Worm (Caenorhabditis elegans) whole organism, mixed stage, embryonic: ENCODE measurements around the gene cutl-19.

ENCODE experiments used
- ham-2 ChIP-seq: fragments of 200-800 bp; sonication (Bioruptor generic); optimal IDR thresholded peaks from 2 replicates; lab custom pipeline; 2018; ENCODE audit warnings: mild to moderate bottlenecking, missing genetic modification characterization, missing compliant biosample characterization
- nhr-28 ChIP-seq: fragments of 150-350 bp; optimal IDR thresholded peaks from 2 replicates; lab custom pipeline; 2014; ENCODE audit warnings: missing biosample characterization, missing genetic modification characterization
- ztf-11 ChIP-seq: fragments of 150-350 bp; optimal IDR thresholded peaks from 2 replicates; lab custom pipeline; 2014; ENCODE audit warnings: missing biosample characterization, missing genetic modification characterization

ce11 chrIII:5190671-5191174 lies 26.7 kb downstream of the cutl-19 start, which contains the start of gene hira-1:
- TF ChIP-seq ham-2 (no peak), ztf-11 (tag; lab: Kevin White, UChicago) (no peak), nhr-28 (no peak)
